Worm (Caenorhabditis elegans) whole organism, L2 larva: ENCODE data around the gene cogc-4.
"Not testable (repeated sequence)": the region's sequence is repeated elsewhere in the genome, so short reads cannot be mapped to it uniquely, and the experiment has no call there.

Experiments
- C34F6.9 ChIP-seq: fragments of 150-350 bp; optimal IDR thresholded peaks from 2 replicates; lab custom pipeline; 2014; ENCODE audit warnings: missing biosample characterization, missing genetic modification characterization
- skn-1 ChIP-seq: sonication (generic microtip); optimal IDR thresholded peaks from 2 replicates; lab custom pipeline; 2017; ENCODE audit warnings: missing biosample characterization, missing genetic modification characterization
- zag-1 ChIP-seq: fragments of 150-350 bp; optimal IDR thresholded peaks from 2 replicates; lab custom pipeline; 2014; ENCODE audit warnings: missing biosample characterization, missing genetic modification characterization

Gene cogc-4

DNA sequence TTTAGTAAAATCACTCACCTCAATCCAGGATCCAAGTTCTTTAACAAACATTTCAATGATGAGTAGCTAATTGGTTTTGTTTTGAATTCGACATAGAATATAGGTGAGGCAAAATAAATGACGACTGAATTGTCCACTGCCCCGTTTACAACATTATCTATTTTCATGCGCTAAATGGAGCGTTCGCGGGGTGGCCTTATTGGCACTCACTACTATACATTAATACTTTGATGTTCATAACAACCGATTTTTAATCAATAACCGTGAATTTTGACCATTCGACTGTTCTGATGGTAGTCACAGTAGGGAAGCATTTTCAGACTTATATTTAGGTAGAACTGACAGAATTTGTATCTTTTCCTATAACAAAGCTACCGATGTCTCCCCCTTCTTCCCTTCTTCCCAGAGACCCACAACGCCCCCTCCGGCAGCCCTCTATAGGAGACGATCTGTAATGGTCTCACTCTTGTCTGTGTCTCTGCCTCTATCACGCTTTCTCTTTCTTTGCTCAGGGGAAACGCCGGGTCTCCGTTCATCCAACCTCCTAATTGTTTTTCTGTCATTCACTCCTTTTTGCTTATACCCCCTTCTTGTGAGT is 43.6 kb downstream of the cogc-4 start, which contains the start of gene Y51H7C.12:
Gene Y51H7C.12 (minus strand): TSS at position 51 of the 598 bp plus-strand sequence.
- TF ChIP-seq skn-1 (tag; lab: Kevin White, UChicago); C34F6.9; zag-1 (tag; lab: Kevin White, UChicago): not testable (repeated sequence)
